Fruit fly (Drosophila melanogaster) whole organism, wandering third instar larva: Measurements from ENCODE around the gene larp.

Source experiments
- Abd-B ChIP-seq: fragments of >200 bp; optimal IDR thresholded peaks from 2 replicates; lab custom pipeline; 2017; ENCODE audit warnings: missing biosample characterization, missing genetic modification characterization
- CG32264 ChIP-seq: fragments of 200-800 bp; sonication (Bioruptor generic); optimal IDR thresholded peaks from 2 replicates; lab custom pipeline; 2016; ENCODE audit warnings: missing biosample characterization, missing genetic modification characterization
- CG9705 ChIP-seq: fragments of 200-800 bp; sonication (Bioruptor generic); optimal IDR thresholded peaks from 2 replicates; lab custom pipeline; 2018; ENCODE audit warnings: missing biosample characterization, mild to moderate bottlenecking, missing genetic modification characterization
- CrebA ChIP-seq: fragments of 200-800 bp; sonication (Bioruptor generic); optimal IDR thresholded peaks from 2 replicates; lab custom pipeline; 2016; ENCODE audit warnings: missing biosample characterization, mild to moderate bottlenecking, missing genetic modification characterization, borderline replicate concordance
- Dfd ChIP-seq: fragments of >200 bp; optimal IDR thresholded peaks from 2 replicates; lab custom pipeline; 2017; ENCODE audit warnings: missing biosample characterization, missing genetic modification characterization
- Dif ChIP-seq: fragments of 200-275, 200-300 bp; sonication (Bioruptor generic); optimal IDR thresholded peaks from 2 replicates; lab custom pipeline; 2018; ENCODE audit warnings: missing biosample characterization, missing genetic modification characterization; ENCODE audit not compliant: partially characterized antibody
- GATAd ChIP-seq: sonication (Bioruptor generic); optimal IDR thresholded peaks from 2 replicates; lab custom pipeline; 2016; ENCODE audit warnings: missing biosample characterization, missing genetic modification characterization
- HLH106 ChIP-seq: fragments of 200-800 bp; optimal IDR thresholded peaks from 3 replicates; lab custom pipeline; 2019; ENCODE audit warnings: missing biosample characterization, mild to moderate bottlenecking, missing genetic modification characterization, moderate library complexity
- Hnf4 ChIP-seq: fragments of 200-800 bp; sonication (Bioruptor generic); optimal IDR thresholded peaks from 2 replicates; lab custom pipeline; 2016; ENCODE audit warnings: missing biosample characterization, mild to moderate bottlenecking, missing genetic modification characterization
- Hr78 ChIP-seq: fragments of >200 bp; optimal IDR thresholded peaks from 2 replicates; lab custom pipeline; 2017; ENCODE audit warnings: missing biosample characterization, missing genetic modification characterization
- Hr83 ChIP-seq: fragments of 200-300 bp; sonication (Bioruptor generic); optimal IDR thresholded peaks from 2 replicates; lab custom pipeline; 2016; ENCODE audit warnings: missing biosample characterization, mild to moderate bottlenecking, missing genetic modification characterization, moderate library complexity; ENCODE audit not compliant: poor library complexity, severe bottlenecking
- Jra ChIP-seq: sonication (Bioruptor generic); optimal IDR thresholded peaks from 2 replicates; lab custom pipeline; 2016; ENCODE audit warnings: missing biosample characterization, missing genetic modification characterization
- Mio ChIP-seq: sonication (Bioruptor generic); optimal IDR thresholded peaks from 2 replicates; lab custom pipeline; 2016; ENCODE audit warnings: missing biosample characterization, missing genetic modification characterization
- Myc ChIP-seq: fragments of >200 bp; optimal IDR thresholded peaks from 2 replicates; lab custom pipeline; 2017
- N ChIP-seq: fragments of >200 bp; optimal IDR thresholded peaks from 2 replicates; lab custom pipeline; 2018; ENCODE audit warnings: missing biosample characterization, missing external identifiers, missing genetic modification characterization
- OdsH ChIP-seq: fragments of 200-800 bp; sonication (Bioruptor generic); optimal IDR thresholded peaks from 2 replicates; lab custom pipeline; 2016; ENCODE audit warnings: missing biosample characterization, mild to moderate bottlenecking, missing genetic modification characterization
- Rel ChIP-seq, 2 experiments: fragments of 200-800 bp; sonication (Bioruptor generic) in 1 of 2; optimal IDR thresholded peaks; 2 replicates in 1 of 2; 3 replicates in 1 of 2; lab custom pipeline; 2016 to 2019; ENCODE audit warnings: mild to moderate bottlenecking in 2 of 2, missing biosample characterization in 2 of 2, missing genetic modification characterization in 2 of 2, moderate library complexity in 1 of 2
- Sp1 ChIP-seq: fragments of 200-800 bp; sonication (Bioruptor generic); optimal IDR thresholded peaks from 3 replicates; lab custom pipeline; 2019; ENCODE audit warnings: missing biosample characterization, mild to moderate bottlenecking, missing genetic modification characterization, moderate library complexity
- Vsx2 ChIP-seq: fragments of 200-300, 225-300 bp; sonication (Bioruptor generic); optimal IDR thresholded peaks from 2 replicates; lab custom pipeline; 2018; ENCODE audit warnings: missing biosample characterization, missing genetic modification characterization; ENCODE audit not compliant: partially characterized antibody
- br ChIP-seq: fragments of 200-800 bp; sonication (Bioruptor generic); optimal IDR thresholded peaks from 2 replicates; lab custom pipeline; 2016; ENCODE audit warnings: missing biosample characterization, missing genetic modification characterization
- brk ChIP-seq: fragments of 200-800 bp; sonication (Bioruptor generic); optimal IDR thresholded peaks from 2 replicates; lab custom pipeline; 2016; ENCODE audit warnings: missing biosample characterization, mild to moderate bottlenecking, missing genetic modification characterization
- dl ChIP-seq, 2 experiments: fragments of 175-275, 200-275 bp in 1 of 2; fragments of 200-275 bp in 1 of 2; sonication (Bioruptor generic); optimal IDR thresholded peaks; lab custom pipeline; 2018; ENCODE audit warnings: mild to moderate bottlenecking in 2 of 2, missing biosample characterization in 2 of 2, missing genetic modification characterization in 2 of 2, moderate library complexity in 2 of 2; ENCODE audit not compliant: partially characterized antibody in 2 of 2, insufficient read depth in 1 of 2
- dmrt93B ChIP-seq: fragments of 200-800 bp; sonication (Bioruptor generic); optimal IDR thresholded peaks from 2 replicates; lab custom pipeline; 2018; ENCODE audit warnings: missing biosample characterization, mild to moderate bottlenecking, missing genetic modification characterization
- dsf ChIP-seq: sonication (Bioruptor generic); optimal IDR thresholded peaks from 2 replicates; lab custom pipeline; 2016; ENCODE audit warnings: missing biosample characterization, missing genetic modification characterization, borderline replicate concordance
- ey ChIP-seq: fragments of 200-800 bp; sonication (Bioruptor generic); optimal IDR thresholded peaks from 2 replicates; lab custom pipeline; 2016; ENCODE audit warnings: missing biosample characterization, missing genetic modification characterization
- foxo ChIP-seq, 2 experiments: fragments of 200-800 bp; sonication (Bioruptor generic); optimal IDR thresholded peaks; 2 replicates in 1 of 2; 3 replicates in 1 of 2; lab custom pipeline; 2016 to 2017; ENCODE audit warnings: missing biosample characterization in 2 of 2, missing genetic modification characterization in 2 of 2
- fru ChIP-seq: fragments of 200-800 bp; sonication (Bioruptor generic); optimal IDR thresholded peaks from 3 replicates; lab custom pipeline; 2016; ENCODE audit warnings: missing biosample characterization, mild to moderate bottlenecking, missing genetic modification characterization
- h ChIP-seq: fragments of 200-800 bp; sonication (Bioruptor generic); optimal IDR thresholded peaks from 3 replicates; lab custom pipeline; 2016; ENCODE audit warnings: missing biosample characterization, mild to moderate bottlenecking, missing genetic modification characterization
- jim ChIP-seq: fragments of 175-275, 200-325 bp; sonication (Bioruptor generic); optimal IDR thresholded peaks from 2 replicates; lab custom pipeline; 2016; ENCODE audit warnings: missing biosample characterization, mild to moderate bottlenecking, missing genetic modification characterization
- lola ChIP-seq: fragments of >200 bp; optimal IDR thresholded peaks from 2 replicates; lab custom pipeline; 2017; ENCODE audit warnings: missing biosample characterization, missing genetic modification characterization
- pan ChIP-seq: fragments of >200 bp; optimal IDR thresholded peaks from 2 replicates; lab custom pipeline; 2017
- psq ChIP-seq: fragments of 200-800 bp; sonication (Bioruptor generic); optimal IDR thresholded peaks from 3 replicates; lab custom pipeline; 2017; ENCODE audit warnings: missing biosample characterization, mild to moderate bottlenecking, missing genetic modification characterization, moderate library complexity
- rgr ChIP-seq: fragments of 200-800 bp; sonication (Bioruptor generic); optimal IDR thresholded peaks from 3 replicates; lab custom pipeline; 2016; ENCODE audit warnings: missing biosample characterization, mild to moderate bottlenecking, missing genetic modification characterization
- sage ChIP-seq: fragments of 200-800 bp; sonication (Bioruptor generic); optimal IDR thresholded peaks from 2 replicates; lab custom pipeline; 2016; ENCODE audit warnings: missing biosample characterization, mild to moderate bottlenecking, missing genetic modification characterization
- sv ChIP-seq: fragments of 200-800 bp; sonication (Bioruptor generic); optimal IDR thresholded peaks from 3 replicates; lab custom pipeline; 2016; ENCODE audit warnings: missing biosample characterization, missing genetic modification characterization
- tai ChIP-seq: sonication (Bioruptor generic); optimal IDR thresholded peaks from 2 replicates; lab custom pipeline; 2016; ENCODE audit warnings: missing biosample characterization, missing genetic modification characterization
- usp ChIP-seq: fragments of >200 bp; optimal IDR thresholded peaks from 2 replicates; lab custom pipeline; 2017; ENCODE audit warnings: missing biosample characterization, missing genetic modification characterization
- woc ChIP-seq: sonication (Bioruptor generic); optimal IDR thresholded peaks from 2 replicates; lab custom pipeline; 2016; ENCODE audit warnings: missing biosample characterization, mild to moderate bottlenecking, missing genetic modification characterization

larp gene

DNA sequence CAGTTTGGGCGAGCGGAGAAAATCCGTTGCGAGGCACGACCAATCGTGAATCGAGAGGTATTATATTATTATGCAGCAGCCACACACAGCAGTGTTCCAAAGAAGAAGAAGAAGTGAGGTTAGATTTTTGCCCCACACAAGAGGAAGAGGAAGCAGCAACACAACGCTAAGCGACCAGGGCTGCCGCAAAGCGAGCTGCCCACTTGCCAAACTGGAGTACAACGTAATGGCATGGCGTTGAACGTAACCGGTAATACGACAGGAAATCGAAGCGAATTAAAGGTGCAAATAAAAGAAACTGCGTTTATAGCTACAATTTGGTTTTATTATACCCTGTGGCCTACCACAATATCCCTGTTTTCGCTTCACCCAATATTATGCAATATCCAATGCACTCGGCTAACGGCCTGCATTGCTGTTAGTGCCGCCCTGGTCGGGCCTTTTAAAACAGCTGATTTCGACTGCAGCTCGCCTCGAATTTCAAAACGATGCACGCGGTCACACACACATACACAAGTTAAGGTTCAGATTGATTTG, 710 bp downstream of the larp start:
- TF ChIP-seq rgr (GFP tag; lab: Kevin White, UChicago) = peak; percentile 80
- no peak for TF ChIP-seq CG32264 (GFP tag; lab: Kevin White, UChicago)
- peak; percentile 74 for TF ChIP-seq dmrt93B (GFP tag; lab: Kevin White, UChicago)
- TF ChIP-seq Myc (lab: Kevin White, UChicago) = peak; percentile 72
- peak; percentile 80 for TF ChIP-seq h (GFP tag; lab: Kevin White, UChicago)
- no peak for TF ChIP-seq dl (GFP tag; optimal IDR thresholded peaks at IDR 0.05; lab: Kevin White, UChicago; ENCODE audit: insufficient read depth in 1 of 2, partially characterized antibody in 2 of 2)
- TF ChIP-seq sage = no peak
- TF ChIP-seq tai (GFP tag; lab: Kevin White, UChicago) = no peak
- TF ChIP-seq sv (GFP tag; lab: Kevin White, UChicago) = peak; percentile 77
- TF ChIP-seq CG9705 = peak; percentile 80
- TF ChIP-seq Dfd (GFP tag; lab: Kevin White, UChicago) = no peak
- peak; percentile 64 for TF ChIP-seq OdsH (GFP tag; lab: Kevin White, UChicago)
- TF ChIP-seq foxo (GFP tag; optimal IDR thresholded peaks at IDR 0.05; lab: Kevin White, UChicago) = peak in 1 of 2 experiments; percentile 84
- TF ChIP-seq Hnf4 (GFP tag; lab: Kevin White, UChicago) = peak; percentile 83
- TF ChIP-seq HLH106 (tag; lab: Kevin White, UChicago) = peak; percentile 88
- no peak for TF ChIP-seq lola (GFP tag; lab: Kevin White, UChicago)
- TF ChIP-seq pan = no peak
- no peak for TF ChIP-seq Hr78 (GFP tag; lab: Kevin White, UChicago)
- TF ChIP-seq Sp1 (GFP tag; lab: Kevin White, UChicago) = peak; percentile 81
- TF ChIP-seq Jra (GFP tag; lab: Kevin White, UChicago) = peak; percentile 42
- TF ChIP-seq Abd-B (GFP tag; lab: Kevin White, UChicago) = no peak
- peak; percentile 62 for TF ChIP-seq Hr83
- peak; percentile 69 for TF ChIP-seq psq (GFP tag; lab: Kevin White, UChicago)
- no peak for TF ChIP-seq N (GFP tag; lab: Kevin White, UChicago)
- TF ChIP-seq CrebA = no peak
- TF ChIP-seq Mio (GFP tag; lab: Kevin White, UChicago) = peak; percentile 41
- TF ChIP-seq jim (GFP tag; lab: Kevin White, UChicago) = no peak
- TF ChIP-seq br (GFP tag; lab: Kevin White, UChicago) = peak; percentile 76
- TF ChIP-seq Rel (GFP tag; optimal IDR thresholded peaks at IDR 0.05; lab: Kevin White, UChicago) = no peak
- peak; percentile 47 for TF ChIP-seq Rel (tag; optimal IDR thresholded peaks at IDR 0.05; lab: Kevin White, UChicago)
- TF ChIP-seq Dif (GFP tag; lab: Kevin White, UChicago) = no peak
- no peak for TF ChIP-seq Vsx2 (GFP tag; lab: Kevin White, UChicago)
- TF ChIP-seq usp = no peak
- TF ChIP-seq GATAd = peak; percentile 54
- TF ChIP-seq brk (GFP tag; lab: Kevin White, UChicago) = no peak
- peak; percentile 80 for TF ChIP-seq ey (GFP tag; lab: Kevin White, UChicago)
- no peak for TF ChIP-seq dsf
- peak; percentile 76 for TF ChIP-seq fru (GFP tag; lab: Kevin White, UChicago)
- TF ChIP-seq woc = peak; percentile 57
- TF ChIP-seq, all 38 proteins: peak for 21

DNA sequence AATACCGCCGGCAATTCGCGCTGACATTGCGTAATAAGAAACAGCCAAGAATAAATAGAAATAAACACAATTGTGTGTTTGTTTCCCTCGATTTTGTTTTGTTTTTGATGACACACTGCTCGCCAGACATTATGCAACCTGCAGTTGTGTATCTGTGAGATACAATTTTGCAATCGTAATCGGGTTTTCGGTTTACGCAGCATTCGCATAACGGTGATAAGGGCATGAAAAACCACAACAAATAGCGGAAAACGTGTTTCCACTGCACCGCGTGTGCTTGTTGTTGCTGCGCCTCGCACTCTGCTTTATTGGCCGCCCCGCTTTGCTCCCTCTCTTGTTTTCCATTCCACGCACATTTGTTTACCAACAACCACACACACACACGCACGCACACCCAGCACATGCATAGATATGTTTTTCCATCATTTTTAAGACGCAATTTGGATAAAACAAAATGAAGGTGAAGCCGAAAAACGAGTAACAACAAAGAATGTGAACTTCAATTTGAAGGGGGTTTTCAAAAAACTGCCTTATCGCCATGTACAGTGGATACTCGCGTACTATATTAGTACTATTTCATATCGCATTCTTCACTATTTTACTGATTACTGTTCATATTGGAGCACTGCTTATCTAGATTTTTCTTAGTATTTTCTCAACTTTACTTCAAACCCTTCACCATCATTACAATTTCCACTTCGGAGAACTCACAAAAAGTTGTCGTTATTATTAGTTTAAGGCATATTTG, 3.4 kb downstream of the larp start:
- TF ChIP-seq psq (GFP tag; lab: Kevin White, UChicago) (peak; percentile 40), lola (GFP tag; lab: Kevin White, UChicago) (no peak), Rel (GFP tag; optimal IDR thresholded peaks at IDR 0.05; lab: Kevin White, UChicago) (no peak), Rel (tag; optimal IDR thresholded peaks at IDR 0.05; lab: Kevin White, UChicago) (peak; percentile 12)
- TF ChIP-seq, all 38 proteins: peak for 2
